Worm (Caenorhabditis elegans) whole organism, L1 larva: Measurements from ENCODE around the gene twk-18.

Experiments
- Y116A8C.19 ChIP-seq: sonication (generic microtip); optimal IDR thresholded peaks from 2 replicates; lab custom pipeline; 2016; ENCODE audit warnings: missing compliant biosample characterization, missing genetic modification characterization, borderline replicate concordance
- aha-1 ChIP-seq: fragments of 150-350 bp; optimal IDR thresholded peaks from 2 replicates; lab custom pipeline; 2014; ENCODE audit warnings: missing biosample characterization, missing genetic modification characterization
- alr-1 ChIP-seq: fragments of 200-800 bp; sonication (Bioruptor generic); optimal IDR thresholded peaks from 2 replicates; lab custom pipeline; 2018; ENCODE audit warnings: borderline replicate concordance, mild to moderate bottlenecking, missing genetic modification characterization, missing compliant biosample characterization
- ama-1 ChIP-seq: fragments of 150-350 bp; optimal IDR thresholded peaks from 2 replicates; lab custom pipeline; 2014
- ceh-63 ChIP-seq: fragments of 200-800 bp; sonication (Bioruptor generic); optimal IDR thresholded peaks from 2 replicates; lab custom pipeline; 2018; ENCODE audit warnings: mild to moderate bottlenecking, missing genetic modification characterization, missing compliant biosample characterization
- ceh-82 ChIP-seq, 3 experiments: fragments of 150-350 bp in 1 of 3; sonication (generic microtip) in 2 of 3; optimal IDR thresholded peaks; 2 replicates each; lab custom pipeline; 2014 to 2017; ENCODE audit warnings: missing biosample characterization in 3 of 3, missing genetic modification characterization in 3 of 3
- ces-1 ChIP-seq: fragments of 150-350 bp; optimal IDR thresholded peaks from 2 replicates; lab custom pipeline; 2014; ENCODE audit warnings: missing biosample characterization, missing genetic modification reagents, missing genetic modification characterization
- dsc-1 ChIP-seq: sonication (generic microtip); optimal IDR thresholded peaks from 2 replicates; lab custom pipeline; 2016; ENCODE audit warnings: mild to moderate bottlenecking, missing genetic modification characterization, missing compliant biosample characterization
- efl-1 ChIP-seq, 4 experiments: fragments of 150-350 bp; optimal IDR thresholded peaks in 3 of 4; peaks in 1 of 4; 1 replicate in 1 of 4; 2 replicates in 3 of 4; lab custom pipeline; 2014; ENCODE audit warnings: missing biosample characterization in 2 of 4, missing genetic modification characterization in 2 of 4, missing genetic modification reagents in 2 of 4
- efl-3 ChIP-seq: fragments of 200-800 bp; sonication (Bioruptor generic); optimal IDR thresholded peaks from 2 replicates; lab custom pipeline; 2018; ENCODE audit warnings: mild to moderate bottlenecking, missing genetic modification characterization, missing compliant biosample characterization
- egl-13 ChIP-seq: sonication (generic microtip); optimal IDR thresholded peaks from 2 replicates; lab custom pipeline; 2016; ENCODE audit warnings: missing genotype, missing genetic modification reagents, missing genetic modification characterization, missing compliant biosample characterization
- egl-27 ChIP-seq, 2 experiments: fragments of 150-350 bp in 1 of 2; sonication (generic microtip); optimal IDR thresholded peaks; 3 replicates each; lab custom pipeline; 2017 to 2018; ENCODE audit warnings: missing biosample characterization in 2 of 2, missing genetic modification characterization in 2 of 2, missing genetic modification reagents in 2 of 2
- elt-3 ChIP-seq, 6 experiments: fragments of 150-350 bp in 1 of 6; sonication (generic microtip); optimal IDR thresholded peaks; 2 replicates each; lab custom pipeline; 2017 to 2018; ENCODE audit warnings: missing biosample characterization in 6 of 6, missing genetic modification characterization in 6 of 6, inconsistent platforms in 1 of 6
- fkh-8 ChIP-seq: sonication (generic microtip); optimal IDR thresholded peaks from 2 replicates; lab custom pipeline; 2016; ENCODE audit warnings: mild to moderate bottlenecking, missing genetic modification characterization, missing compliant biosample characterization
- fos-1 ChIP-seq: fragments of 150-350 bp; optimal IDR thresholded peaks from 2 replicates; lab custom pipeline; 2014; ENCODE audit warnings: missing biosample characterization, missing genetic modification characterization
- grh-1 ChIP-seq: fragments of 200-800 bp; sonication (Bioruptor generic); IDR thresholded peaks from 2 replicates; pipeline ENCODE4 v1.3.6; 2022; ENCODE audit warnings: missing genetic modification reagents, missing genetic modification characterization, missing compliant biosample characterization
- hlh-17 ChIP-seq: fragments of 200-800 bp; sonication (Bioruptor generic); optimal IDR thresholded peaks from 2 replicates; lab custom pipeline; 2018; ENCODE audit warnings: missing genetic modification characterization, mild to moderate bottlenecking, missing compliant biosample characterization, moderate library complexity, borderline replicate concordance
- hlh-4 ChIP-seq: sonication (generic microtip); optimal IDR thresholded peaks from 2 replicates; lab custom pipeline; 2016; ENCODE audit warnings: mild to moderate bottlenecking, missing genetic modification characterization, missing compliant biosample characterization
- hpl-2 ChIP-seq: fragments of 150-350 bp; optimal IDR thresholded peaks from 2 replicates; lab custom pipeline; 2014; ENCODE audit warnings: missing biosample characterization, missing genetic modification reagents, missing genetic modification characterization
- isw-1 ChIP-seq: fragments of 200-800 bp; sonication (Bioruptor generic); IDR thresholded peaks from 2 replicates; pipeline ENCODE4 v1.3.6; 2022; ENCODE audit warnings: missing genetic modification characterization, missing compliant biosample characterization
- lin-15B ChIP-seq: fragments of 150-350 bp; sonication (generic microtip); optimal IDR thresholded peaks from 3 replicates; lab custom pipeline; 2014; ENCODE audit warnings: missing biosample characterization, missing genetic modification characterization
- lin-35 ChIP-seq, 2 experiments: fragments of 150-350 bp; optimal IDR thresholded peaks; 2 replicates each; lab custom pipeline; 2014; ENCODE audit warnings: missing biosample characterization in 2 of 2, missing genetic modification characterization in 2 of 2, missing genetic modification reagents in 2 of 2
- mdl-1 ChIP-seq, 2 experiments: fragments of 150-350 bp; optimal IDR thresholded peaks; 2 replicates each; lab custom pipeline; 2014 to 2017; ENCODE audit warnings: missing biosample characterization in 2 of 2, missing genetic modification characterization in 2 of 2, inconsistent platforms in 1 of 2
- mef-2 ChIP-seq: fragments of 150-350 bp; optimal IDR thresholded peaks from 2 replicates; lab custom pipeline; 2014; ENCODE audit warnings: missing biosample characterization, missing genetic modification characterization
- mep-1 ChIP-seq: fragments of 150-350 bp; optimal IDR thresholded peaks from 2 replicates; lab custom pipeline; 2014; ENCODE audit warnings: missing biosample characterization, missing genetic modification characterization
- nhr-19 ChIP-seq: fragments of 200-800 bp; sonication (Bioruptor generic); conservative IDR thresholded peaks from 2 replicates; pipeline ENCODE4 v1.3.6; 2022; ENCODE audit warnings: missing genetic modification characterization, missing compliant biosample characterization
- nhr-237 ChIP-seq: fragments of 150-350 bp; optimal IDR thresholded peaks from 2 replicates; lab custom pipeline; 2014; ENCODE audit warnings: missing biosample characterization, missing genetic modification characterization
- nhr-28 ChIP-seq: fragments of 150-350 bp; optimal IDR thresholded peaks from 2 replicates; lab custom pipeline; 2014; ENCODE audit warnings: missing biosample characterization, missing genetic modification characterization
- nhr-47 ChIP-seq: sonication (generic microtip); optimal IDR thresholded peaks from 2 replicates; lab custom pipeline; 2016; ENCODE audit warnings: mild to moderate bottlenecking, missing genetic modification characterization, moderate library complexity, missing compliant biosample characterization
- nhr-71 ChIP-seq: sonication (generic microtip); optimal IDR thresholded peaks from 2 replicates; lab custom pipeline; 2016; ENCODE audit warnings: mild to moderate bottlenecking, missing genetic modification characterization, moderate library complexity, missing compliant biosample characterization
- nhr-76 ChIP-seq: sonication (generic microtip); optimal IDR thresholded peaks from 2 replicates; lab custom pipeline; 2017; ENCODE audit warnings: missing biosample characterization, missing genetic modification characterization
- nhr-77 ChIP-seq: fragments of 150-350 bp; optimal IDR thresholded peaks from 2 replicates; lab custom pipeline; 2014; ENCODE audit warnings: missing biosample characterization, missing genetic modification characterization
- nhr-84 ChIP-seq: sonication (generic microtip); optimal IDR thresholded peaks from 2 replicates; lab custom pipeline; 2017; ENCODE audit warnings: missing biosample characterization, missing genetic modification characterization
- nhr-85 ChIP-seq: sonication (generic microtip); peaks from one replicate; lab custom pipeline; 2016; ENCODE audit warnings: missing genetic modification characterization, inconsistent platforms, missing compliant biosample characterization
- nhr-90 ChIP-seq: sonication (generic microtip); optimal IDR thresholded peaks from 2 replicates; lab custom pipeline; 2016; ENCODE audit warnings: mild to moderate bottlenecking, missing genetic modification characterization, missing compliant biosample characterization; ENCODE audit not compliant: poor library complexity
- pag-3 ChIP-seq: sonication (generic microtip); optimal IDR thresholded peaks from 2 replicates; lab custom pipeline; 2017; ENCODE audit warnings: missing genetic modification characterization, mild to moderate bottlenecking, missing compliant biosample characterization, antibody characterized with exemption, borderline replicate concordance; ENCODE audit not compliant: insufficient read depth
- pax-3 ChIP-seq: fragments of 200-800 bp; sonication (Bioruptor generic); optimal IDR thresholded peaks from 2 replicates; lab custom pipeline; 2018; ENCODE audit warnings: mild to moderate bottlenecking, missing genetic modification characterization, moderate library complexity, missing compliant biosample characterization
- snu-23 ChIP-seq: sonication (generic microtip); optimal IDR thresholded peaks from 2 replicates; lab custom pipeline; 2016; ENCODE audit warnings: missing genetic modification characterization, missing compliant biosample characterization
- sox-4 ChIP-seq: sonication (generic microtip); optimal IDR thresholded peaks from 2 replicates; lab custom pipeline; 2016; ENCODE audit warnings: missing genetic modification characterization, missing compliant biosample characterization
- tlp-1 ChIP-seq: fragments of 150-350 bp; optimal IDR thresholded peaks from 2 replicates; lab custom pipeline; 2014; ENCODE audit warnings: missing biosample characterization, missing genetic modification characterization
- unc-86 ChIP-seq: sonication (generic microtip); optimal IDR thresholded peaks from 2 replicates; lab custom pipeline; 2016; ENCODE audit warnings: missing genetic modification characterization, missing compliant biosample characterization
- xbp-1 ChIP-seq: sonication (generic microtip); optimal IDR thresholded peaks from 2 replicates; lab custom pipeline; 2016; ENCODE audit warnings: missing genetic modification characterization, missing compliant biosample characterization
- zag-1 ChIP-seq: fragments of 150-350 bp; optimal IDR thresholded peaks from 2 replicates; lab custom pipeline; 2014; ENCODE audit warnings: missing biosample characterization, missing genetic modification characterization
- zip-4 ChIP-seq: fragments of 200-800 bp; sonication (Bioruptor generic); optimal IDR thresholded peaks from 2 replicates; lab custom pipeline; 2018; ENCODE audit warnings: mild to moderate bottlenecking, missing genetic modification characterization, moderate library complexity, missing compliant biosample characterization

Gene twk-18

DNA sequence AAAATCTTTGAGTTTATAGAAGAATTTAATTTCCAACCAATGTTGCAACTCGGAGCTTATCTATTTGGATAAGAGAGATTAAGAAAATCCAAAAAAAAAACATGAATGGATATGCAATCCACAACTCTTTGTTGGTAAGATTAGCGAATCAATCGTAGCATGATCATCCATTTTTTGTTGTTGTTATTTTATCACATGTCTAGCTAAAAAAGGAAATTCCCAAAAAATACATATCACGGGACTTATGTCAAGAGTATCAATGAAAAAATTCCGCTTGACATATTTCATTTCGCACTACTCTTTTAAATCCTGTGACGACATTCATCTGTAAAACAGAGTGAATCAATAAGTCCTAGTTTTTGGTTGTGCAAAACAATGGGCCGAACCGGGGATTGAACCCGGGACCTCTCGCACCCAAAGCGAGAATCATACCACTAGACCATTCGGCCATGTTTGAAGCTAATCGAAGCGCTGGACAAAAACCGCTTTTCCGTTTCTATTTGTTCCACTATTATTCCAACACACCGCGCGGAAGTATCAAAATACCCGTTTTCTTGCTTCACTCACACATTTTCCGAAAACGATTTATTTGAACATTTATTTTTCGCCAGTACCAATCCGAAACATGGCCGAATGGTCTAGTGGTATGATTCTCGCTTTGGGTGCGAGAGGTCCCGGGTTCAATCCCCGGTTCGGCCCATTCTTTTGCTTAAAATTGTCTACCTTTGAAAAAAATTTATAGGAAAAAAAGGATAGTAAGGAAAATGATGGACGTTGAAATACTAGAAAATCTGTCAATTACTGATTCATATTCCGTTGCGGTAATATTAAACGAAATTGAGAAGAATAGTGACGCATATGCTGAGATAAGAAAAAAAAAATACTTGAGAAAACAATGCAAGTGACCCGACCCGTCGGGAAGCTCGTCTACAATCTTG lies 18.5 kb upstream of the twk-18 start:
- TF ChIP-seq zip-4 (GFP tag; lab: Kevin White, UChicago) (no peak), mdl-1 (tag; optimal IDR thresholded peaks at IDR 0.05; lab: Kevin White, UChicago) (no peak), hpl-2 (GFP tag; lab: Kevin White, UChicago) (no peak), aha-1 (tag; lab: Kevin White, UChicago) (no peak), nhr-19 (no peak; the same call in 1 of the 2 replicates), elt-3 (tag; optimal IDR thresholded peaks at IDR 0.05; lab: Kevin White, UChicago) (no peak), fos-1 (tag; lab: Kevin White, UChicago) (no peak), mep-1 (tag; lab: Kevin White, UChicago) (peak; percentile 8), dsc-1 (tag; lab: Kevin White, UChicago) (peak; percentile 87), nhr-47 (tag; lab: Kevin White, UChicago) (peak; percentile 20), isw-1 (GFP tag; lab: Robert Waterston, UW) (no peak), ama-1 (no peak), unc-86 (tag; lab: Kevin White, UChicago) (no peak), hlh-17 (GFP tag; lab: Kevin White, UChicago) (no peak), nhr-237 (tag; lab: Kevin White, UChicago) (no peak), alr-1 (tag; lab: Kevin White, UChicago) (no peak), lin-35 (GFP tag; optimal IDR thresholded peaks at IDR 0.05; lab: Kevin White, UChicago) (no peak), egl-27 (tag; optimal IDR thresholded peaks at IDR 0.05; lab: Kevin White, UChicago) (no peak), fkh-8 (tag; lab: Kevin White, UChicago) (peak; percentile 61), ces-1 (GFP tag; lab: Kevin White, UChicago) (no peak), pag-3 (no peak), ceh-63 (GFP tag; lab: Kevin White, UChicago) (no peak), sox-4 (tag; lab: Kevin White, UChicago) (peak; percentile 86), nhr-90 (tag; lab: Kevin White, UChicago) (peak; percentile 20), efl-3 (no peak), egl-13 (tag; lab: Kevin White, UChicago) (no peak), xbp-1 (tag; lab: Kevin White, UChicago) (no peak), tlp-1 (no peak), zag-1 (tag; lab: Kevin White, UChicago) (no peak), ceh-82 (tag; optimal IDR thresholded peaks at IDR 0.05; lab: Kevin White, UChicago) (no peak), pax-3 (tag; lab: Kevin White, UChicago) (peak; percentile 60), mef-2 (tag; lab: Kevin White, UChicago) (no peak), lin-15B (tag; lab: Kevin White, UChicago) (no peak), nhr-84 (no peak), snu-23 (GFP tag; lab: Kevin White, UChicago) (peak; percentile 13), nhr-85 (tag; lab: Kevin White, UChicago) (peak; percentile 64), Y116A8C.19 (tag; lab: Kevin White, UChicago) (no peak), efl-1 (optimal IDR thresholded peaks at IDR 0.05; lab: Kevin White, UChicago) (no peak), efl-1 (GFP tag; optimal IDR thresholded peaks at IDR 0.05 in 1 of 2; lab: Kevin White, UChicago) (peak in 1 of 2 experiments; percentile 36), nhr-77 (tag; lab: Kevin White, UChicago) (no peak), nhr-71 (tag; lab: Kevin White, UChicago) (peak; percentile 28), grh-1 (GFP tag; lab: Robert Waterston, UW) (no peak), hlh-4 (tag; lab: Kevin White, UChicago) (no peak), nhr-28 (tag; lab: Kevin White, UChicago) (no peak), nhr-76 (tag; lab: Kevin White, UChicago) (no peak)
- TF ChIP-seq, all 84 proteins: peak for 11
